Worm (Caenorhabditis elegans): Measurements from ENCODE around the gene tmem-231.

DNA sequence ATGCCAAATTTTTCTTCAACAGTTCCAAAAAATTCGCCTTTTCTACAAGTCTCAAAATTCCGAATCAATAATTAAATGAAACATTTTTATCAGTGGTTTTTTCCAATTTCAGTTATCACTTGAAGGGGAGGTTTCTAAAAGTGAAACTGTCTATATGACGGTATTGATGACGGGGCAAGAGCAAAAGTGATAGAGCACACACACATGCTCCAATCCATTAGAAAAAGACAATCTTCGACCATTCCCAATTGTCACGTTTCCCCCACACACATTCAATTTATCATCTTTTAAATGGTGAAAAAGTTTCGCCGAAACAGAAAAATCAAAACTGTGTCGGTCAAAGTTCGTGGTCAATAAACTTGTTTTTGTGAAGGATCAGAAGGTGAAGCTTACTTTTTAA is 26.6 kb downstream of the tmem-231 start:
- no peak for TF ChIP-seq nhr-23 (tag; optimal IDR thresholded peaks at IDR 0.05)
- no peak for TF ChIP-seq nhr-12 (tag; optimal IDR thresholded peaks at IDR 0.05)
- no peak for TF ChIP-seq dmd-4 (tag; optimal IDR thresholded peaks at IDR 0.05)
- TF ChIP-seq snpc-4 (tag; optimal IDR thresholded peaks at IDR 0.05), result no peak
- TF ChIP-seq ama-1 (optimal IDR thresholded peaks at IDR 0.05), result no peak
- no peak for TF ChIP-seq nhr-25 (tag; optimal IDR thresholded peaks at IDR 0.05)
- no peak for TF ChIP-seq unc-39 (tag; optimal IDR thresholded peaks at IDR 0.05)
- TF ChIP-seq mbf-1 (tag; optimal IDR thresholded peaks at IDR 0.05), result no peak
- TF ChIP-seq ztf-4 (tag; optimal IDR thresholded peaks at IDR 0.05), result no peak
- no peak for TF ChIP-seq elt-1 (tag; optimal IDR thresholded peaks at IDR 0.05)
- no peak for TF ChIP-seq nhr-10 (tag; optimal IDR thresholded peaks at IDR 0.05)
- TF ChIP-seq elt-3 (tag; optimal IDR thresholded peaks at IDR 0.05), result no peak
